Fruit fly (Drosophila melanogaster) whole organism, embryonic: ENCODE data around the gene Rab9Fa.

Experiments used
- Ada2b ChIP-seq: fragments of 200-800 bp; sonication (Bioruptor generic); IDR thresholded peaks from 2 replicates; pipeline ENCODE4 v1.3.6; 2022; ENCODE audit warnings: missing biosample characterization, missing genetic modification characterization
- CG10654 ChIP-seq: fragments of 200-800 bp; sonication (Bioruptor generic); optimal IDR thresholded peaks from 2 replicates; lab custom pipeline; 2016; ENCODE audit warnings: missing biosample characterization, missing genetic modification characterization
- CG10959 ChIP-seq: fragments of 200-800 bp; sonication (Bioruptor generic); IDR thresholded peaks from 2 replicates; pipeline ENCODE4 v1.3.6; 2022; ENCODE audit warnings: missing biosample characterization, missing genetic modification characterization
- CG14441 ChIP-seq: fragments of 200-800 bp; sonication (Bioruptor generic); IDR thresholded peaks from 2 replicates; pipeline ENCODE4 v1.3.6; 2022; ENCODE audit warnings: missing biosample characterization, missing genetic modification characterization
- CG14965 ChIP-seq: fragments of 200-800 bp; sonication (Bioruptor generic); optimal IDR thresholded peaks from 2 replicates; lab custom pipeline; 2016; ENCODE audit warnings: missing biosample characterization, missing genetic modification characterization, borderline replicate concordance
- CG15011 ChIP-seq: fragments of 200-800 bp; sonication (Bioruptor generic); optimal IDR thresholded peaks from 3 replicates; lab custom pipeline; 2018; ENCODE audit warnings: missing biosample characterization, mild to moderate bottlenecking, missing genetic modification characterization
- CG15073 ChIP-seq: fragments of 200-800 bp; sonication (Bioruptor generic); optimal IDR thresholded peaks from 2 replicates; lab custom pipeline; 2016; ENCODE audit warnings: missing biosample characterization, missing genetic modification characterization
- CG1647 ChIP-seq: fragments of 200-800 bp; sonication (Bioruptor generic); optimal IDR thresholded peaks from 3 replicates; lab custom pipeline; 2016; ENCODE audit warnings: missing biosample characterization, missing genetic modification characterization
- CG1792 ChIP-seq: fragments of 200-800 bp; sonication (Bioruptor generic); optimal IDR thresholded peaks from 2 replicates; lab custom pipeline; 2016; ENCODE audit warnings: missing biosample characterization, missing genetic modification characterization
- CG31224 ChIP-seq: fragments of 200-800 bp; sonication (Bioruptor generic); IDR thresholded peaks from 2 replicates; pipeline ENCODE4 v1.3.6; 2022; ENCODE audit warnings: missing biosample characterization, missing genetic modification characterization
- CG32767 ChIP-seq: fragments of 200-800 bp; sonication (Bioruptor generic); IDR thresholded peaks from 2 replicates; pipeline ENCODE4 v1.3.6; 2022; ENCODE audit warnings: missing biosample characterization, missing genetic modification characterization
- CG3726 ChIP-seq: fragments of 200-800 bp; sonication (Bioruptor generic); IDR thresholded peaks from 3 replicates; pipeline ENCODE4, ENCODE4 v1.3.6; 2022; ENCODE audit warnings: missing biosample characterization, missing genetic modification characterization
- CG4424 ChIP-seq: fragments of 200-800 bp; sonication (Bioruptor generic); optimal IDR thresholded peaks from 3 replicates; lab custom pipeline; 2016; ENCODE audit warnings: missing biosample characterization, missing genetic modification characterization
- CG6272 ChIP-seq: fragments of 200-800 bp; sonication (Bioruptor generic); IDR thresholded peaks from 2 replicates; pipeline ENCODE4 v1.3.6; 2022; ENCODE audit warnings: missing biosample characterization, missing genetic modification characterization
- CG6791 ChIP-seq: fragments of 200-800 bp; sonication (Bioruptor generic); IDR thresholded peaks from 3 replicates; pipeline ENCODE4 v1.3.6; 2022; ENCODE audit warnings: missing biosample characterization, missing genetic modification characterization; ENCODE audit not compliant: partially characterized antibody
- CG7963 ChIP-seq: fragments of 200-800 bp; sonication (Bioruptor generic); IDR thresholded peaks from 3 replicates; pipeline ENCODE4 v1.3.6; 2022; ENCODE audit warnings: missing biosample characterization, missing genetic modification characterization; ENCODE audit not compliant: partially characterized antibody
- CG9215 ChIP-seq: fragments of 200-800 bp; sonication (Bioruptor generic); IDR thresholded peaks from 2 replicates; pipeline ENCODE4 v1.3.6; 2022; ENCODE audit warnings: missing biosample characterization, missing genetic modification characterization
- CG9817 ChIP-seq: fragments of 200-800 bp; sonication (Bioruptor generic); optimal IDR thresholded peaks from 2 replicates; lab custom pipeline; 2018; ENCODE audit warnings: missing biosample characterization, mild to moderate bottlenecking, missing genetic modification characterization, moderate library complexity
- HHEX ChIP-seq: fragments of 200-800 bp; sonication (Bioruptor generic); optimal IDR thresholded peaks from 3 replicates; lab custom pipeline; 2017; ENCODE audit warnings: missing biosample characterization, mild to moderate bottlenecking, missing genetic modification characterization, missing genetic modification reagents
- HLH4C ChIP-seq: fragments of 200-800 bp; sonication (Bioruptor generic); IDR thresholded peaks from 3 replicates; pipeline ENCODE4 v1.3.6; 2022; ENCODE audit warnings: missing biosample characterization, missing genetic modification characterization; ENCODE audit not compliant: partially characterized antibody
- Hsf ChIP-seq: fragments of 200-800 bp; sonication (Bioruptor generic); optimal IDR thresholded peaks from 3 replicates; lab custom pipeline; 2016; ENCODE audit warnings: missing biosample characterization, missing genetic modification characterization
- Jarid2 ChIP-seq: fragments of 200-800 bp; sonication (Bioruptor generic); optimal IDR thresholded peaks from 3 replicates; lab custom pipeline; 2017; ENCODE audit warnings: mild to moderate bottlenecking, missing biosample characterization, missing genetic modification reagents, missing genetic modification characterization
- Kr ChIP-seq: fragments of 200-800 bp; sonication (Bioruptor generic); optimal IDR thresholded peaks from 2 replicates; lab custom pipeline; 2017; ENCODE audit warnings: missing biosample characterization, mild to moderate bottlenecking, missing genetic modification characterization
- MTF-1 ChIP-seq: fragments of 200-800 bp; sonication (Bioruptor generic); optimal IDR thresholded peaks from 2 replicates; lab custom pipeline; 2018; ENCODE audit warnings: missing biosample characterization, mild to moderate bottlenecking, missing genetic modification characterization, borderline replicate concordance
- Mad ChIP-seq: fragments of 200-800 bp; sonication (Bioruptor generic); optimal IDR thresholded peaks from 2 replicates; lab custom pipeline; 2016; ENCODE audit warnings: missing biosample characterization, missing genetic modification characterization
- Mrtf ChIP-seq: fragments of 200-800 bp; sonication (Bioruptor generic); IDR thresholded peaks from 3 replicates; pipeline ENCODE4 v1.3.6; 2022; ENCODE audit warnings: missing biosample characterization, missing genetic modification characterization
- Ptx1 ChIP-seq: fragments of 200-800 bp; sonication (Bioruptor generic); IDR thresholded peaks from 2 replicates; pipeline ENCODE4 v1.3.6; 2022; ENCODE audit warnings: missing biosample characterization, missing genetic modification characterization
- Scr ChIP-seq: fragments of 200-800 bp; sonication (Bioruptor generic); IDR thresholded peaks from 2 replicates; pipeline ENCODE4 v1.3.6; 2022; ENCODE audit warnings: missing biosample characterization, missing genetic modification characterization; ENCODE audit not compliant: partially characterized antibody
- ab ChIP-seq: fragments of 200-800 bp; sonication (Bioruptor generic); optimal IDR thresholded peaks from 2 replicates; lab custom pipeline; 2016; ENCODE audit warnings: missing biosample characterization, missing genetic modification characterization
- ac ChIP-seq: fragments of 200-800 bp; sonication (Bioruptor generic); optimal IDR thresholded peaks from 3 replicates; lab custom pipeline; 2017; ENCODE audit warnings: missing biosample characterization, mild to moderate bottlenecking, missing genetic modification characterization
- cg ChIP-seq: fragments of 200-800 bp; sonication (Bioruptor generic); optimal IDR thresholded peaks from 3 replicates; lab custom pipeline; 2019; ENCODE audit warnings: missing biosample characterization, mild to moderate bottlenecking, missing genetic modification characterization, moderate library complexity
- crp ChIP-seq, 2 experiments: fragments of 200-800 bp; sonication (Bioruptor generic); optimal IDR thresholded peaks; 2 replicates in 1 of 2; 3 replicates in 1 of 2; lab custom pipeline; 2017; ENCODE audit warnings: missing biosample characterization in 2 of 2, missing genetic modification characterization in 2 of 2, mild to moderate bottlenecking in 1 of 2, moderate library complexity in 1 of 2
- dimm ChIP-seq: fragments of 200-800 bp; sonication (Bioruptor generic); IDR thresholded peaks from 2 replicates; pipeline ENCODE4 v1.3.6; 2022; ENCODE audit warnings: missing biosample characterization, missing genetic modification characterization
- fd64A ChIP-seq: fragments of 200-800 bp; sonication (Bioruptor generic); optimal IDR thresholded peaks from 3 replicates; lab custom pipeline; 2018; ENCODE audit warnings: missing biosample characterization, mild to moderate bottlenecking, missing genetic modification characterization
- gcm ChIP-seq: fragments of 200-800 bp; sonication (Bioruptor generic); optimal IDR thresholded peaks from 2 replicates; lab custom pipeline; 2019; ENCODE audit warnings: missing biosample characterization, mild to moderate bottlenecking, missing genetic modification characterization, moderate library complexity
- gro ChIP-seq: fragments of 200-800 bp; sonication (Bioruptor generic); optimal IDR thresholded peaks from 2 replicates; lab custom pipeline; 2016; ENCODE audit warnings: missing biosample characterization, missing genetic modification characterization
- jing ChIP-seq: fragments of 200-800 bp; sonication (Bioruptor generic); optimal IDR thresholded peaks from 2 replicates; lab custom pipeline; 2018; ENCODE audit warnings: missing biosample characterization, mild to moderate bottlenecking, missing genetic modification characterization
- lbe ChIP-seq: fragments of 200-800 bp; sonication (Bioruptor generic); optimal IDR thresholded peaks from 2 replicates; lab custom pipeline; 2016; ENCODE audit warnings: missing biosample characterization, mild to moderate bottlenecking, missing genetic modification characterization
- org-1 ChIP-seq: fragments of 200-800 bp; sonication (Bioruptor generic); optimal IDR thresholded peaks from 2 replicates; lab custom pipeline; 2017; ENCODE audit warnings: missing biosample characterization, missing genetic modification characterization
- prd ChIP-seq, 3 experiments: fragments of >200 bp in 2 of 3; fragments of 200-800 bp in 1 of 3; sonication (Bioruptor generic) in 1 of 3; optimal IDR thresholded peaks in 2 of 3; IDR thresholded peaks in 1 of 3; 2 replicates in 2 of 3; 3 replicates in 1 of 3; pipeline versions ENCODE4 v1.3.6 to Lab custom; 2017 to 2022; ENCODE audit warnings: missing biosample characterization in 1 of 3, missing genetic modification characterization in 1 of 3
- pzg ChIP-seq: fragments of 200-800 bp; sonication (Bioruptor generic); optimal IDR thresholded peaks from 3 replicates; lab custom pipeline; 2018; ENCODE audit warnings: missing biosample characterization, mild to moderate bottlenecking, missing genetic modification characterization, moderate library complexity
- repo ChIP-seq: fragments of 200-800 bp; sonication (Bioruptor generic); optimal IDR thresholded peaks from 2 replicates; lab custom pipeline; 2016; ENCODE audit warnings: missing biosample characterization, missing genetic modification characterization
- sd ChIP-seq: fragments of 200-800 bp; sonication (Bioruptor generic); optimal IDR thresholded peaks from 3 replicates; lab custom pipeline; 2018; ENCODE audit warnings: missing biosample characterization, mild to moderate bottlenecking, missing genetic modification characterization, moderate library complexity
- sens ChIP-seq: fragments of 200-800 bp; sonication (Bioruptor generic); peaks from one replicate; lab custom pipeline; 2016; ENCODE audit warnings: missing biosample characterization, missing genetic modification characterization
- shn ChIP-seq: fragments of 200-800 bp; sonication (Bioruptor generic); optimal IDR thresholded peaks from 3 replicates; lab custom pipeline; 2016; ENCODE audit warnings: missing biosample characterization, missing genetic modification characterization
- sug ChIP-seq: fragments of 200-800 bp; optimal IDR thresholded peaks from 2 replicates; lab custom pipeline; 2019; ENCODE audit warnings: missing biosample characterization, mild to moderate bottlenecking, missing genetic modification characterization, moderate library complexity
- toy ChIP-seq: fragments of 200-800 bp; sonication (Bioruptor generic); IDR thresholded peaks from 2 replicates; pipeline ENCODE4 v1.3.6; 2022; ENCODE audit warnings: missing biosample characterization, missing genetic modification characterization
- unc-4 ChIP-seq: fragments of 200-800 bp; sonication (Bioruptor generic); IDR thresholded peaks from 2 replicates; pipeline ENCODE4 v1.3.6; 2022; ENCODE audit warnings: missing biosample characterization, missing genetic modification characterization; ENCODE audit not compliant: partially characterized antibody
- vnd ChIP-seq: fragments of 200-800 bp; sonication (Bioruptor generic); IDR thresholded peaks from 3 replicates; pipeline ENCODE4 v1.3.6; 2022; ENCODE audit warnings: missing biosample characterization, missing genetic modification characterization; ENCODE audit not compliant: partially characterized antibody
- vvl ChIP-seq: fragments of 200-800 bp; sonication (Bioruptor generic); IDR thresholded peaks from 2 replicates; pipeline ENCODE4 v1.3.6; 2022; ENCODE audit warnings: missing biosample characterization, missing genetic modification characterization

The Rab9Fa gene

DNA sequence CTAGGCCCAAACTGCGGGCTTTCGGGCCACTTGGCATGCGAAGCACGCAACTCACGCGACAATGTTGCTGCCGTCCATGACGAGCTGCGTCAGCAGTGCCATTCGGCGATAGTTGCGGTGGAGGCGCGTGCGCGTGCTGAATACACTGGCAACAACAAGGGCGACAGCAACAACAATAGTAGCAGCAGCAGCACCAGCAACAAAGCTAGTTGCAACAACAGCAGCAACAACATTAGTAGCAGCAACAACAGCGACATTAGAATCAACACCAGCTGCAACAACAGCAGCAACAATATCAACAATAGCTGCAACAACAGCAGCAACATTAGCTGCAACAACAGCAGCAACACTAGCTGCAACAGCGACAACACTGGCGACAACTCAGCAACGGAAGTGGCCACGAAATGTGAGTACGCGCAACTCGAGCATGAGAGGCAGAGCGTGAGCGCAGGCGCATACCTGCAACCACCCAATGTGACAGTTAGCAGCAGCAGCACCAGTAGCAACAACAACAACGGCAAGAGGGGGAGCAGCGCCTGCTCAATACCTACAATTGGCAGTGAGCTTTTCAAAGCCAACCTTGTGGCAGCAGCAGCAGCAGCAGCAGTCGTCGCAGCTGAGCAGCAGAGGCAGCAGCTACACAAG lies 44.5 kb downstream of the Rab9Fa start (continued):
- TF ChIP-seq repo (GFP tag; lab: Kevin White, UChicago) (no peak), CG3726 (no peak), vnd (no peak), CG4424 (GFP tag; lab: Kevin White, UChicago) (no peak), unc-4 (GFP tag; lab: Robert Waterston, UW) (peak; percentile 54; the same call in 1 of the 2 replicates), CG9215 (peak; percentile 31), vvl (GFP tag; lab: Robert Waterston, UW) (no peak), CG10959 (GFP tag; lab: Robert Waterston, UW) (no peak), jing (GFP tag; lab: Kevin White, UChicago) (no peak), CG14965 (no peak), HHEX (GFP tag; lab: Kevin White, UChicago) (no peak), CG15073 (no peak), dimm (no peak), ac (GFP tag; lab: Kevin White, UChicago) (no peak), HLH4C (GFP tag; lab: Robert Waterston, UW) (no peak), Jarid2 (no peak), Mrtf (GFP tag; lab: Robert Waterston, UW) (no peak), Scr (GFP tag; lab: Robert Waterston, UW) (peak; percentile 44; the same call in 1 of the 2 replicates), fd64A (GFP tag; lab: Kevin White, UChicago) (no peak), toy (GFP tag; lab: Robert Waterston, UW) (no peak), CG1647 (GFP tag; lab: Kevin White, UChicago) (no peak), prd (optimal IDR thresholded peaks at IDR 0.05; lab: Kevin White, UChicago) (no peak), prd (GFP tag; IDR thresholded peaks at IDR 0.05; lab: Robert Waterston, UW) (no peak), CG31224 (GFP tag; lab: Robert Waterston, UW) (no peak), crp (GFP tag; optimal IDR thresholded peaks at IDR 0.05; lab: Kevin White, UChicago) (no peak), CG10654 (GFP tag; lab: Kevin White, UChicago) (no peak), gcm (no peak), CG6272 (GFP tag; lab: Robert Waterston, UW) (no peak), MTF-1 (GFP tag; lab: Kevin White, UChicago) (no peak), CG9817 (tag; lab: Kevin White, UChicago) (no peak), pzg (GFP tag; lab: Kevin White, UChicago) (peak; percentile 1), Mad (GFP tag; lab: Kevin White, UChicago) (no peak), sens (no peak), CG1792 (GFP tag; lab: Kevin White, UChicago) (no peak), ab (GFP tag; lab: Kevin White, UChicago) (no peak), Hsf (GFP tag; lab: Kevin White, UChicago) (no peak), gro (no peak), CG15011 (GFP tag; lab: Kevin White, UChicago) (no peak), org-1 (GFP tag; lab: Kevin White, UChicago) (no peak), CG7963 (GFP tag; lab: Robert Waterston, UW) (no peak), Ada2b (no peak), CG6791 (GFP tag; lab: Robert Waterston, UW) (no peak), sug (no peak), shn (GFP tag; lab: Kevin White, UChicago) (no peak), cg (GFP tag; lab: Kevin White, UChicago) (no peak), Kr (GFP tag; lab: Kevin White, UChicago) (no peak), Ptx1 (GFP tag; lab: Robert Waterston, UW) (no peak), CG32767 (GFP tag; lab: Robert Waterston, UW) (no peak), CG14441 (GFP tag; lab: Robert Waterston, UW) (no peak), sd (tag; lab: Kevin White, UChicago) (no peak), lbe (GFP tag; lab: Kevin White, UChicago) (no peak)
